Fruit fly (Drosophila melanogaster) whole organism, embryonic: ENCODE results near the gene Hmt4-20.

Experiments
- Asciz ChIP-seq: fragments of 200-800 bp; sonication (Bioruptor generic); optimal IDR thresholded peaks from 2 replicates; lab custom pipeline; 2017; ENCODE audit warnings: missing biosample characterization, mild to moderate bottlenecking, missing genetic modification characterization, missing genetic modification reagents
- BtbVII ChIP-seq: fragments of 200-800 bp; sonication (Bioruptor generic); optimal IDR thresholded peaks from 3 replicates; lab custom pipeline; 2017; ENCODE audit warnings: missing biosample characterization, mild to moderate bottlenecking, missing genetic modification characterization
- C15 ChIP-seq: fragments of 200-800 bp; sonication (Bioruptor generic); IDR thresholded peaks from 3 replicates; pipeline ENCODE4 v1.3.6; 2022; ENCODE audit warnings: missing biosample characterization, missing genetic modification characterization
- CG11723 ChIP-seq: fragments of 200-800 bp; sonication (Bioruptor generic); optimal IDR thresholded peaks from 2 replicates; lab custom pipeline; 2017; ENCODE audit warnings: missing biosample characterization, mild to moderate bottlenecking, missing genetic modification characterization
- CG12391 ChIP-seq: fragments of 200-800 bp; sonication (Bioruptor generic); optimal IDR thresholded peaks from 3 replicates; lab custom pipeline; 2018; ENCODE audit warnings: missing biosample characterization, mild to moderate bottlenecking, missing genetic modification characterization, moderate library complexity
- CG12744 ChIP-seq: fragments of 200-800 bp; sonication (Bioruptor generic); optimal IDR thresholded peaks from 2 replicates; lab custom pipeline; 2016; ENCODE audit warnings: missing biosample characterization, missing genetic modification characterization
- CG12942 ChIP-seq: fragments of 200-800 bp; sonication (Bioruptor generic); optimal IDR thresholded peaks from 3 replicates; lab custom pipeline; 2016; ENCODE audit warnings: missing biosample characterization, missing genetic modification characterization
- CG14965 ChIP-seq: fragments of 200-800 bp; sonication (Bioruptor generic); optimal IDR thresholded peaks from 2 replicates; lab custom pipeline; 2016; ENCODE audit warnings: missing biosample characterization, missing genetic modification characterization, borderline replicate concordance
- CG17328 ChIP-seq: fragments of 200-800 bp; sonication (Bioruptor generic); IDR thresholded peaks from 2 replicates; pipeline ENCODE4 v1.3.6; 2022; ENCODE audit warnings: missing biosample characterization, missing genetic modification characterization
- CG18619 ChIP-seq: fragments of 200-800 bp; sonication (Bioruptor generic); optimal IDR thresholded peaks from 3 replicates; lab custom pipeline; 2017; ENCODE audit warnings: missing biosample characterization, mild to moderate bottlenecking, missing genetic modification characterization
- CG2875 ChIP-seq: fragments of 200-800 bp; sonication (Bioruptor generic); optimal IDR thresholded peaks from 2 replicates; lab custom pipeline; 2017; ENCODE audit warnings: missing biosample characterization, mild to moderate bottlenecking, missing genetic modification characterization, missing genetic modification reagents
- CG4360 ChIP-seq: fragments of 200-800 bp; sonication (Bioruptor generic); IDR thresholded peaks from 2 replicates; pipeline ENCODE4 v1.3.6; 2022; ENCODE audit warnings: missing biosample characterization, missing genetic modification characterization
- CG4617 ChIP-seq: fragments of 200-800 bp; sonication (Bioruptor generic); optimal IDR thresholded peaks from 3 replicates; lab custom pipeline; 2016; ENCODE audit warnings: missing biosample characterization, missing genetic modification characterization, borderline replicate concordance
- CG4854 ChIP-seq: fragments of 200-800 bp; sonication (Bioruptor generic); optimal IDR thresholded peaks from 2 replicates; lab custom pipeline; 2016; ENCODE audit warnings: missing biosample characterization, missing genetic modification characterization, inconsistent platforms
- CG6254 ChIP-seq: fragments of 200-800 bp; sonication (Bioruptor generic); optimal IDR thresholded peaks from 3 replicates; lab custom pipeline; 2017; ENCODE audit warnings: mild to moderate bottlenecking, missing biosample characterization, missing genetic modification reagents, missing genetic modification characterization
- CG7928 ChIP-seq: fragments of 200-800 bp; sonication (Bioruptor generic); optimal IDR thresholded peaks from 2 replicates; lab custom pipeline; 2017; ENCODE audit warnings: missing biosample characterization, mild to moderate bottlenecking, missing genetic modification characterization
- CG8944 ChIP-seq: fragments of 200-800 bp; sonication (Bioruptor generic); optimal IDR thresholded peaks from 3 replicates; lab custom pipeline; 2016; ENCODE audit warnings: missing biosample characterization, missing genetic modification characterization
- CG9817 ChIP-seq: fragments of 200-800 bp; sonication (Bioruptor generic); optimal IDR thresholded peaks from 2 replicates; lab custom pipeline; 2018; ENCODE audit warnings: missing biosample characterization, mild to moderate bottlenecking, missing genetic modification characterization, moderate library complexity
- CkIIα-i1 ChIP-seq: fragments of 200-800 bp; sonication (Bioruptor generic); IDR thresholded peaks from 2 replicates; pipeline ENCODE4 v1.3.6; 2022; ENCODE audit warnings: missing biosample characterization, missing genetic modification characterization
- Doc3 ChIP-seq: fragments of 200-800 bp; sonication (Bioruptor generic); IDR thresholded peaks from 3 replicates; pipeline ENCODE4 v1.3.6; 2022; ENCODE audit warnings: missing biosample characterization, missing genetic modification characterization; ENCODE audit not compliant: partially characterized antibody
- Drgx ChIP-seq: fragments of 200-800 bp; sonication (Bioruptor generic); IDR thresholded peaks from 2 replicates; pipeline ENCODE4 v1.3.6; 2022; ENCODE audit warnings: missing biosample characterization, missing genetic modification characterization
- Gug ChIP-seq: fragments of 200-800 bp; sonication (Bioruptor generic); IDR thresholded peaks from 4 replicates; pipeline ENCODE4 v1.3.6; 2022; ENCODE audit warnings: missing biosample characterization, missing genetic modification characterization
- HHEX ChIP-seq: fragments of 200-800 bp; sonication (Bioruptor generic); optimal IDR thresholded peaks from 3 replicates; lab custom pipeline; 2017; ENCODE audit warnings: missing biosample characterization, mild to moderate bottlenecking, missing genetic modification characterization, missing genetic modification reagents
- Hmx ChIP-seq: fragments of 200-800 bp; sonication (Bioruptor generic); optimal IDR thresholded peaks from 2 replicates; lab custom pipeline; 2016; ENCODE audit warnings: missing biosample characterization, missing genetic modification characterization
- Hr39 ChIP-seq: fragments of >200 bp; optimal IDR thresholded peaks from 2 replicates; lab custom pipeline; 2017
- Hr78 ChIP-seq, 2 experiments: fragments of 200-800 bp in 1 of 2; fragments of >200 bp in 1 of 2; sonication (Bioruptor generic) in 1 of 2; optimal IDR thresholded peaks; 2 replicates each; lab custom pipeline; 2017 to 2019; ENCODE audit warnings: missing biosample characterization in 2 of 2, missing genetic modification characterization in 2 of 2, mild to moderate bottlenecking in 1 of 2, moderate library complexity in 1 of 2
- Med ChIP-seq: fragments of 200-800 bp; sonication (Bioruptor generic); peaks from one replicate; lab custom pipeline; 2016; ENCODE audit warnings: missing biosample characterization, missing genetic modification characterization, mild to moderate bottlenecking, inconsistent platforms, moderate library complexity
- NC2β ChIP-seq: fragments of 200-800 bp; sonication (Bioruptor generic); optimal IDR thresholded peaks from 2 replicates; lab custom pipeline; 2016; ENCODE audit warnings: missing biosample characterization, missing genetic modification characterization
- NFAT ChIP-seq: fragments of 200-800 bp; sonication (Bioruptor generic); IDR thresholded peaks from 2 replicates; pipeline ENCODE4 v1.3.6; 2022; ENCODE audit warnings: missing biosample characterization, missing genetic modification characterization
- Pdp1 ChIP-seq, 2 experiments: fragments of 200-800 bp; sonication (Bioruptor generic); optimal IDR thresholded peaks; 3 replicates each; lab custom pipeline; 2016; ENCODE audit warnings: missing biosample characterization in 2 of 2, missing genetic modification characterization in 2 of 2, mild to moderate bottlenecking in 1 of 2, moderate library complexity in 1 of 2
- Side ChIP-seq: fragments of 200-800 bp; sonication (Bioruptor generic); optimal IDR thresholded peaks from 2 replicates; lab custom pipeline; 2016; ENCODE audit warnings: missing biosample characterization, missing genetic modification characterization
- TFAM ChIP-seq: fragments of 200-800 bp; sonication (Bioruptor generic); optimal IDR thresholded peaks from 2 replicates; lab custom pipeline; 2017; ENCODE audit warnings: missing biosample characterization, missing genetic modification characterization, inconsistent platforms
- amos ChIP-seq: fragments of 200-800 bp; sonication (Bioruptor generic); IDR thresholded peaks from 2 replicates; pipeline ENCODE4 v1.3.6; 2022; ENCODE audit warnings: missing biosample characterization, missing genetic modification characterization; ENCODE audit not compliant: partially characterized antibody
- bowl ChIP-seq: fragments of 200-800 bp; sonication (Bioruptor generic); IDR thresholded peaks from 2 replicates; pipeline ENCODE4 v1.3.6; 2022; ENCODE audit warnings: missing biosample characterization, missing genetic modification characterization
- btn ChIP-seq: fragments of 200-800 bp; sonication (Bioruptor generic); optimal IDR thresholded peaks from 2 replicates; lab custom pipeline; 2016; ENCODE audit warnings: missing biosample characterization, missing genetic modification characterization
- cad ChIP-seq: fragments of >200 bp; optimal IDR thresholded peaks from 2 replicates; lab custom pipeline; 2017; ENCODE audit warnings: missing biosample characterization, missing genetic modification characterization
- cas ChIP-seq: fragments of 200-800 bp; sonication (Bioruptor generic); IDR thresholded peaks from 2 replicates; pipeline ENCODE4 v1.3.6; 2022; ENCODE audit warnings: missing biosample characterization, missing genetic modification characterization
- caup ChIP-seq: fragments of 200-800 bp; sonication (Bioruptor generic); optimal IDR thresholded peaks from 3 replicates; lab custom pipeline; 2017; ENCODE audit warnings: missing biosample characterization, mild to moderate bottlenecking, missing genetic modification characterization, moderate library complexity; ENCODE audit not compliant: severe bottlenecking
- dimm ChIP-seq: fragments of 200-800 bp; sonication (Bioruptor generic); IDR thresholded peaks from 2 replicates; pipeline ENCODE4 v1.3.6; 2022; ENCODE audit warnings: missing biosample characterization, missing genetic modification characterization
- dm ChIP-seq: fragments of 200-800 bp; sonication (Bioruptor generic); optimal IDR thresholded peaks from 3 replicates; lab custom pipeline; 2016; ENCODE audit warnings: missing biosample characterization, missing genetic modification characterization
- emc ChIP-seq: fragments of 200-800 bp; sonication (Bioruptor generic); optimal IDR thresholded peaks from 2 replicates; lab custom pipeline; 2016; ENCODE audit warnings: missing biosample characterization, missing genetic modification characterization
- eyg ChIP-seq: fragments of 200-800 bp; sonication (Bioruptor generic); optimal IDR thresholded peaks from 3 replicates; lab custom pipeline; 2016; ENCODE audit warnings: missing biosample characterization, missing genetic modification characterization
- gro ChIP-seq: fragments of 200-800 bp; sonication (Bioruptor generic); optimal IDR thresholded peaks from 2 replicates; lab custom pipeline; 2016; ENCODE audit warnings: missing biosample characterization, missing genetic modification characterization
- hth ChIP-seq: fragments of >200 bp; optimal IDR thresholded peaks from 2 replicates; lab custom pipeline; 2017; ENCODE audit warnings: inconsistent platforms
- lab ChIP-seq: fragments of 200-800 bp; sonication (Bioruptor generic); optimal IDR thresholded peaks from 3 replicates; lab custom pipeline; 2017; ENCODE audit warnings: missing biosample characterization, missing genetic modification characterization, mild to moderate bottlenecking, moderate library complexity, missing genetic modification reagents
- lbe ChIP-seq: fragments of 200-800 bp; sonication (Bioruptor generic); optimal IDR thresholded peaks from 2 replicates; lab custom pipeline; 2016; ENCODE audit warnings: missing biosample characterization, mild to moderate bottlenecking, missing genetic modification characterization
- pum ChIP-seq: fragments of 200-800 bp; sonication (Bioruptor generic); optimal IDR thresholded peaks from 2 replicates; lab custom pipeline; 2016; ENCODE audit warnings: missing biosample characterization, missing genetic modification characterization
- sima ChIP-seq: fragments of 200-800 bp; sonication (Bioruptor generic); optimal IDR thresholded peaks from 2 replicates; lab custom pipeline; 2016; ENCODE audit warnings: missing biosample characterization, missing genetic modification characterization
- tna ChIP-seq: fragments of 200-800 bp; sonication (Bioruptor generic); IDR thresholded peaks from 2 replicates; pipeline ENCODE4 v1.3.6; 2022; ENCODE audit warnings: missing biosample characterization, missing genetic modification characterization; ENCODE audit not compliant: partially characterized antibody
- ttk ChIP-seq: fragments of 200-800 bp; sonication (Bioruptor generic); IDR thresholded peaks from 2 replicates; pipeline ENCODE4 v2.1.2; 2022; ENCODE audit warnings: missing biosample characterization, missing genetic modification characterization
- vnd ChIP-seq: fragments of 200-800 bp; sonication (Bioruptor generic); IDR thresholded peaks from 3 replicates; pipeline ENCODE4 v1.3.6; 2022; ENCODE audit warnings: missing biosample characterization, missing genetic modification characterization; ENCODE audit not compliant: partially characterized antibody

The Hmt4-20 gene

DNA sequence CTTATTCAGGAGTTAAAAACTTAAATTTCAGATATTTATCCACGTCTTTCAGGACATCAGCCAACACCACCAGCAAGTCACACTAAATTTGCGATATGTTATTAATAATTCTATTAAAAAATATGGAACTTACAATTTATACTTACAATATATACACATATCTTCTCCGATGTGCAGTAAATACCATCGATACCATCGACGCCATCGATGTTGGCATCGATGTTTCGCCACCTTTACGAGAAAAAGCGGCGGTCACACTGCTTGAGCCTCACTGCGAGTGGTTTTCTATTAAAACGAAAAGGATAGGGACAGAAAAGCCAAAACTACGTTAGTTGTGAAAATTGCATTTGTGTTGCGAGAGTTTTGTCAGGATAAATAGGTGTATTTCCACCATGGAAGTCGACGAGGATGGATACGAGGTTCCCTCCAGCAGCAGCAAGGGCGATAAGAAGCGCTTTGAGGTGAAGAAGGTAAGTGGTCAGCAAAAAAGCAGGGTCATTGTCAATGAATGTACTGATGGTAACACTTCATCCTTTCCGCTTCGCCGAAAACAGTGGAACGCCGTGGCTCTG, 8.7 kb downstream of the Hmt4-20 start, which contains the start of gene Roc1a (continued):
- TF ChIP-seq caup (GFP tag; lab: Kevin White, UChicago) (no peak), tna (peak; percentile 49; the same call in 1 of the 2 replicates), amos (GFP tag; lab: Robert Waterston, UW) (peak; percentile 88), bowl (no peak), eyg (GFP tag; lab: Kevin White, UChicago) (no peak), CG4854 (GFP tag; lab: Kevin White, UChicago) (no peak), dm (no peak), Med (GFP tag; lab: Kevin White, UChicago) (no peak), gro (GFP tag; lab: Kevin White, UChicago) (no peak), NFAT (GFP tag; lab: Robert Waterston, UW) (no peak), lbe (no peak), btn (GFP tag; lab: Kevin White, UChicago) (no peak), HHEX (GFP tag; lab: Kevin White, UChicago) (no peak), Hmx (GFP tag; lab: Kevin White, UChicago) (no peak), CG12942 (GFP tag; lab: Kevin White, UChicago) (no peak), Side (GFP tag; lab: Kevin White, UChicago) (no peak), BtbVII (GFP tag; lab: Kevin White, UChicago) (no peak), CG9817 (peak; percentile 21), Doc3 (GFP tag; lab: Robert Waterston, UW) (0 out of 3 replicates have a peak, but pooled peaks have one; percentile 12), CG18619 (GFP tag; lab: Kevin White, UChicago) (no peak), vnd (GFP tag; lab: Robert Waterston, UW) (peak; percentile 60; the same call in 2 of the 3 replicates), emc (GFP tag; lab: Kevin White, UChicago) (no peak), Hr39 (lab: Kevin White, UChicago) (no peak), Drgx (GFP tag; lab: Robert Waterston, UW) (no peak), CG12744 (GFP tag; lab: Kevin White, UChicago) (no peak), CG4617 (GFP tag; lab: Kevin White, UChicago) (peak; percentile 67), cad (GFP tag; lab: Kevin White, UChicago) (no peak), CG17328 (no peak), Pdp1 (GFP tag; optimal IDR thresholded peaks at IDR 0.05; lab: Kevin White, UChicago) (no peak), sima (no peak), CG6254 (GFP tag; lab: Kevin White, UChicago) (no peak), CG4360 (GFP tag; lab: Robert Waterston, UW) (no peak), CG8944 (GFP tag; lab: Kevin White, UChicago) (no peak), Asciz (no peak), CkIIα-i1 (GFP tag; lab: Robert Waterston, UW) (no peak), hth (lab: Kevin White, UChicago) (no peak), lab (no peak), CG2875 (GFP tag; lab: Kevin White, UChicago) (no peak), CG12391 (tag; lab: Kevin White, UChicago) (peak; percentile 11), CG14965 (GFP tag; lab: Kevin White, UChicago) (no peak), ttk (GFP tag; lab: Robert Waterston, UW) (no peak), pum (no peak), NC2β (GFP tag; lab: Kevin White, UChicago) (no peak), C15 (GFP tag; lab: Robert Waterston, UW) (no peak), CG7928 (GFP tag; lab: Kevin White, UChicago) (no peak), Gug (GFP tag; lab: Robert Waterston, UW) (peak; percentile 34; the same call in 1 of the 4 replicates), dimm (GFP tag; lab: Robert Waterston, UW) (no peak), Hr78 (GFP tag; optimal IDR thresholded peaks at IDR 0.05; lab: Kevin White, UChicago) (no peak), CG11723 (no peak), cas (GFP tag; lab: Robert Waterston, UW) (no peak), TFAM (GFP tag; lab: Kevin White, UChicago) (no peak)
